Worm (Caenorhabditis elegans): ENCODE results near the gene clik-2.

DNA sequence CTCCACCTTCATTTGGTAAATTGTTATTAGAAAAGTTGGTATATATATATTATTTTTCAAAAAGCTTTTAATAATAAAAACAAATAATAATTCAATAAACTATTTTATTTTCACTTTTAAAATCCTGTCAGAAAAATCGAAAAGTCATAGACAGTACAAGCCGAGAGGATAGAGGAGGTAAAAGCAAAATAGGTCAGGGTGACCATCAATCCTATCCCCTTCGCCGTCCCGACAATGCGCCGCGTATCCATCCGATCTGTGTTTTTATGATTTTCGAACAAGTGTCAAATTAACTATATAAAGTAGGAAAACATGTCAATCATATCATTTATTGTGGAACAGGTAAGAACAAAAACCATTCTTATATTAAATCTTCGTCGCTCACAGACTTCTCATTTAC lies 23.6 kb downstream of the clik-2 start:
- TF ChIP-seq W03F9.2 (tag; optimal IDR thresholded peaks at IDR 0.05) (no peak), dao-5 (tag; optimal IDR thresholded peaks at IDR 0.05) (no peak)

Data from whole organism, L4/young adult.